Worm (Caenorhabditis elegans) whole organism, young adult: ENCODE data around the gene Y102A11A.5.

ENCODE experiments used
- F49E8.2 ChIP-seq: sonication (generic microtip); optimal IDR thresholded peaks from 3 replicates; lab custom pipeline; 2017; ENCODE audit warnings: missing genetic modification characterization, mild to moderate bottlenecking, missing compliant biosample characterization, antibody characterized with exemption, moderate library complexity; ENCODE audit not compliant: insufficient read depth
- ceh-91 ChIP-seq: fragments of 200-800 bp; sonication (Bioruptor generic); IDR thresholded peaks from 2 replicates; pipeline ENCODE4 v1.3.6; 2022; ENCODE audit warnings: missing genetic modification reagents, missing genetic modification characterization, missing compliant biosample characterization
- snpc-4 ChIP-seq, 5 experiments: fragments of 150-350 bp in 1 of 5; sonication (generic microtip) in 4 of 5; optimal IDR thresholded peaks; 2 replicates each; lab custom pipeline; 2014 to 2018; ENCODE audit warnings: missing genetic modification characterization in 5 of 5, missing biosample characterization in 3 of 5, antibody characterized with exemption in 2 of 5, mild to moderate bottlenecking in 2 of 5, missing compliant biosample characterization in 2 of 5, missing genotype in 2 of 5, moderate library complexity in 2 of 5, missing genetic modification reagents in 1 of 5
- unc-130 ChIP-seq: sonication (generic microtip); optimal IDR thresholded peaks from 2 replicates; lab custom pipeline; 2016; ENCODE audit warnings: missing genetic modification reagents, missing genetic modification characterization, missing compliant biosample characterization

ce11 chrX:2047208-2047946, 16.0 kb upstream of the Y102A11A.5 start:
- TF ChIP-seq snpc-4 (GFP tag; optimal IDR thresholded peaks at IDR 0.05; lab: Kevin White, UChicago) (no peak), snpc-4 (tag; optimal IDR thresholded peaks at IDR 0.05; lab: Kevin White, UChicago) (no peak), ceh-91 (GFP tag; lab: Robert Waterston, UW) (no peak), unc-130 (no peak), F49E8.2 (tag; lab: Kevin White, UChicago) (no peak)
